Worm (Caenorhabditis elegans) whole organism, mixed stage, embryonic: ENCODE results near the gene rps-23.
A peak's percentile ranks its signal among the peaks of the same experiment; 100 is the strongest.

Experiments used
- blmp-1 ChIP-seq: fragments of 150-350 bp; optimal IDR thresholded peaks from 2 replicates; lab custom pipeline; 2014; ENCODE audit warnings: missing biosample characterization, missing genetic modification characterization
- ces-1 ChIP-seq: fragments of 150-350 bp; optimal IDR thresholded peaks from 2 replicates; lab custom pipeline; 2014; ENCODE audit warnings: missing biosample characterization, missing genetic modification reagents, missing genetic modification characterization
- drap-1 ChIP-seq: fragments of 200-800 bp; sonication (Bioruptor generic); optimal IDR thresholded peaks from 3 replicates; lab custom pipeline; 2018; ENCODE audit warnings: mild to moderate bottlenecking, missing genetic modification characterization, missing compliant biosample characterization
- elt-1 ChIP-seq: sonication (generic microtip); optimal IDR thresholded peaks from 2 replicates; lab custom pipeline; 2017; ENCODE audit warnings: missing genetic modification characterization, mild to moderate bottlenecking, missing compliant biosample characterization, antibody characterized with exemption, moderate library complexity, borderline replicate concordance; ENCODE audit not compliant: insufficient read depth
- hlh-1 ChIP-seq: fragments of 150-350 bp; optimal IDR thresholded peaks from 2 replicates; lab custom pipeline; 2014; ENCODE audit warnings: missing biosample characterization, missing genetic modification reagents, missing genetic modification characterization
- lin-13 ChIP-seq: fragments of 150-350 bp; optimal IDR thresholded peaks from 2 replicates; lab custom pipeline; 2014; ENCODE audit warnings: missing biosample characterization, missing genetic modification characterization
- lsy-2 ChIP-seq: fragments of 150-350 bp; optimal IDR thresholded peaks from 2 replicates; lab custom pipeline; 2014; ENCODE audit warnings: missing biosample characterization, missing genetic modification characterization
- mab-5 ChIP-seq: fragments of 150-350 bp; optimal IDR thresholded peaks from 2 replicates; lab custom pipeline; 2014; ENCODE audit warnings: missing biosample characterization, missing genetic modification characterization
- nhr-237 ChIP-seq: fragments of 150-350 bp; optimal IDR thresholded peaks from 2 replicates; lab custom pipeline; 2014; ENCODE audit warnings: missing biosample characterization, missing genetic modification characterization
- nhr-76 ChIP-seq: sonication (generic microtip); optimal IDR thresholded peaks from 2 replicates; lab custom pipeline; 2017; ENCODE audit warnings: missing biosample characterization, missing genetic modification characterization
- sem-2 ChIP-seq: fragments of 200-800 bp; sonication (Bioruptor generic); optimal IDR thresholded peaks from 2 replicates; lab custom pipeline; 2018; ENCODE audit warnings: mild to moderate bottlenecking, missing genetic modification characterization, missing compliant biosample characterization
- sptf-1 ChIP-seq: sonication (generic microtip); optimal IDR thresholded peaks from 2 replicates; lab custom pipeline; 2017; ENCODE audit warnings: mild to moderate bottlenecking, missing genetic modification characterization, moderate library complexity, missing compliant biosample characterization
- unc-62 ChIP-seq: fragments of 150-350 bp; optimal IDR thresholded peaks from 2 replicates; lab custom pipeline; 2014; ENCODE audit warnings: missing biosample characterization, missing genetic modification reagents, missing genetic modification characterization

DNA sequence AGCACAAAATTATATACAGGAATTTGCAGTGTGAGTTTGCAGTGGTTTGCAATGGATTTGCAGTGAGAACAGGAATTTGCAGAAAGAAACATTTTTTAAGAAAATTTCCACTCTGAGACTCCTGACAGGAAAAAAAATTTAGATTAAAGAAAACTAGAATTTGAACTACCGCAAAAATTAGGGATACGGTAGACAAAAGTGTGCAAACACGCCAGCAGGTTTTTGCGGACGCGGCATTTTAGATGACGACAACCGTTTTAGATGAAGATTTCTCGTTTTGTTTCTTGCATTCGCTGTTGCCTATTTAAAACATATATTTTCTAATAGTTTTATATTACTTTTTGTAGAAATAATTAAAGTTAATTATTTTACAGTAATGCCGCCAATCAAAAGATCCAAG lies 19.0 kb downstream of the rps-23 start, which contains the start of gene wdr-46:
- TF ChIP-seq mab-5, result no peak
- peak; percentile 86 for TF ChIP-seq ces-1 (GFP tag; lab: Kevin White, UChicago)
- TF ChIP-seq elt-1 (tag; lab: Kevin White, UChicago), result no peak
- TF ChIP-seq sptf-1 (tag; lab: Kevin White, UChicago), result peak; percentile 53
- no peak for TF ChIP-seq blmp-1 (tag; lab: Kevin White, UChicago)
- no peak for TF ChIP-seq nhr-76 (tag; lab: Kevin White, UChicago)
- TF ChIP-seq lsy-2, result peak; percentile 99
- peak; percentile 58 for TF ChIP-seq nhr-237 (tag; lab: Kevin White, UChicago)
- no peak for TF ChIP-seq drap-1 (GFP tag; lab: Kevin White, UChicago)
- TF ChIP-seq unc-62, result peak; percentile 29
- TF ChIP-seq sem-2 (GFP tag; lab: Kevin White, UChicago), result no peak
- no peak for TF ChIP-seq hlh-1
- TF ChIP-seq lin-13 (tag; lab: Kevin White, UChicago), result peak; percentile 40
